Worm (Caenorhabditis elegans) whole organism, young adult: ENCODE measurements around the gene nlp-71.
A peak's percentile ranks its signal among the peaks of the same experiment; 100 is the strongest.

Experiments used
- B0261.1 ChIP-seq: sonication (generic microtip); optimal IDR thresholded peaks from 2 replicates; lab custom pipeline; 2016; ENCODE audit warnings: mild to moderate bottlenecking, missing genetic modification characterization, moderate library complexity, missing compliant biosample characterization
- C17E4.6 ChIP-seq: fragments of 200-800 bp; sonication (Bioruptor generic); IDR thresholded peaks from 2 replicates; pipeline ENCODE4 v1.3.6; 2022; ENCODE audit warnings: missing genetic modification reagents, missing genetic modification characterization, missing compliant biosample characterization
- D2030.7 ChIP-seq: fragments of 200-800 bp; sonication (Bioruptor generic); IDR thresholded peaks from 2 replicates; pipeline ENCODE4 v1.3.6; 2022; ENCODE audit warnings: missing genetic modification reagents, missing genetic modification characterization, missing compliant biosample characterization
- F22D6.2 ChIP-seq: sonication (generic microtip); optimal IDR thresholded peaks from 2 replicates; lab custom pipeline; 2016; ENCODE audit warnings: mild to moderate bottlenecking, missing genetic modification characterization, missing compliant biosample characterization
- F33H1.4 ChIP-seq: fragments of 200-800 bp; sonication (Bioruptor generic); IDR thresholded peaks from 2 replicates; pipeline ENCODE4 v1.3.6; 2022; ENCODE audit warnings: missing genetic modification reagents, missing genetic modification characterization, missing compliant biosample characterization
- F37B4.10 ChIP-seq: fragments of 200-800 bp; sonication (Bioruptor generic); IDR thresholded peaks from 2 replicates; pipeline ENCODE4 v1.3.6; 2022; ENCODE audit warnings: missing genetic modification characterization, missing compliant biosample characterization
- F49E8.2 ChIP-seq: sonication (generic microtip); optimal IDR thresholded peaks from 3 replicates; lab custom pipeline; 2017; ENCODE audit warnings: missing genetic modification characterization, mild to moderate bottlenecking, missing compliant biosample characterization, antibody characterized with exemption, moderate library complexity; ENCODE audit not compliant: insufficient read depth
- F52B5.7 ChIP-seq: sonication (generic microtip); optimal IDR thresholded peaks from 2 replicates; lab custom pipeline; 2016; ENCODE audit warnings: mild to moderate bottlenecking, missing genetic modification characterization, missing compliant biosample characterization
- F55B11.4 ChIP-seq: sonication (generic microtip); optimal IDR thresholded peaks from 2 replicates; lab custom pipeline; 2016; ENCODE audit warnings: missing compliant biosample characterization, missing genetic modification characterization, borderline replicate concordance; ENCODE audit not compliant: insufficient read depth
- Y56A3A.18 ChIP-seq: fragments of 200-800 bp; sonication (Bioruptor generic); IDR thresholded peaks from 2 replicates; pipeline ENCODE4 v1.3.6; 2022; ENCODE audit warnings: missing genetic modification reagents, missing genetic modification characterization, missing compliant biosample characterization
- Y79H2A.3 ChIP-seq: fragments of 200-800 bp; sonication (Bioruptor generic); conservative IDR thresholded peaks from 2 replicates; pipeline ENCODE4 v1.3.6; 2022; ENCODE audit warnings: missing genetic modification reagents, missing genetic modification characterization, missing compliant biosample characterization
- ZK185.1 ChIP-seq: sonication (generic microtip); optimal IDR thresholded peaks from 2 replicates; lab custom pipeline; 2016; ENCODE audit warnings: mild to moderate bottlenecking, missing genetic modification characterization, missing compliant biosample characterization; ENCODE audit not compliant: poor library complexity, severe bottlenecking
- aptf-2 ChIP-seq: fragments of 200-800 bp; sonication (Bioruptor generic); conservative IDR thresholded peaks from 2 replicates; pipeline ENCODE4 v1.3.6; 2022; ENCODE audit warnings: missing genetic modification reagents, missing genetic modification characterization, missing compliant biosample characterization
- attf-3 ChIP-seq: fragments of 200-800 bp; sonication (Bioruptor generic); conservative IDR thresholded peaks from 2 replicates; pipeline ENCODE4 v1.3.6; 2022; ENCODE audit warnings: missing genetic modification reagents, missing genetic modification characterization, missing compliant biosample characterization
- cebp-1 ChIP-seq, 2 experiments: fragments of 200-800 bp in 1 of 2; sonication (Bioruptor generic) in 1 of 2; sonication (generic microtip) in 1 of 2; IDR thresholded peaks in 1 of 2; optimal IDR thresholded peaks in 1 of 2; 2 replicates each; pipeline versions ENCODE4 v1.3.6 to Lab custom; 2017 to 2022; ENCODE audit warnings: missing compliant biosample characterization in 2 of 2, missing genetic modification characterization in 2 of 2, mild to moderate bottlenecking in 1 of 2, missing genetic modification reagents in 1 of 2, moderate library complexity in 1 of 2
- ceh-58 ChIP-seq: fragments of 200-800 bp; sonication (Bioruptor generic); IDR thresholded peaks from 2 replicates; pipeline ENCODE4 v1.3.6; 2022; ENCODE audit warnings: missing genetic modification characterization, missing compliant biosample characterization
- chd-7 ChIP-seq: sonication (generic microtip); optimal IDR thresholded peaks from 2 replicates; lab custom pipeline; 2016; ENCODE audit warnings: mild to moderate bottlenecking, missing genetic modification characterization, moderate library complexity, missing compliant biosample characterization
- dox-1 ChIP-seq: fragments of 200-800 bp; sonication (Bioruptor generic); IDR thresholded peaks from 2 replicates; pipeline ENCODE4 v1.3.6; 2022; ENCODE audit warnings: missing genetic modification reagents, missing genetic modification characterization, missing compliant biosample characterization
- dpl-1 ChIP-seq: fragments of 150-350 bp; optimal IDR thresholded peaks from 2 replicates; lab custom pipeline; 2014; ENCODE audit warnings: missing biosample characterization, missing genetic modification reagents, missing genetic modification characterization
- efl-1 ChIP-seq: fragments of 150-350 bp; optimal IDR thresholded peaks from 2 replicates; lab custom pipeline; 2014; ENCODE audit warnings: missing biosample characterization, missing genetic modification reagents, missing genetic modification characterization
- egrh-3 ChIP-seq: fragments of 200-800 bp; sonication (Bioruptor generic); IDR thresholded peaks from 2 replicates; pipeline ENCODE4 v1.3.6; 2022; ENCODE audit warnings: missing genetic modification reagents, missing genetic modification characterization, missing compliant biosample characterization
- ets-4 ChIP-seq: fragments of 200-800 bp; sonication (Bioruptor generic); optimal IDR thresholded peaks from 2 replicates; lab custom pipeline; 2018; ENCODE audit warnings: mild to moderate bottlenecking, missing genetic modification characterization, missing compliant biosample characterization
- hlh-26 ChIP-seq: fragments of 200-800 bp; sonication (Bioruptor generic); conservative IDR thresholded peaks from 2 replicates; pipeline ENCODE4 v1.3.6; 2022; ENCODE audit warnings: missing genetic modification reagents, missing genetic modification characterization, missing compliant biosample characterization
- hsf-1 ChIP-seq: fragments of 200-800 bp; sonication (Bioruptor generic); IDR thresholded peaks from 2 replicates; pipeline ENCODE4 v1.3.6; 2022; ENCODE audit warnings: missing genetic modification reagents, missing genetic modification characterization, missing compliant biosample characterization
- let-526 ChIP-seq: fragments of 200-800 bp; sonication (Bioruptor generic); IDR thresholded peaks from 2 replicates; pipeline ENCODE4 v1.3.6; 2022; ENCODE audit warnings: missing genetic modification reagents, missing genetic modification characterization, missing compliant biosample characterization
- let-607 ChIP-seq, 2 experiments: fragments of 200-800 bp in 1 of 2; sonication (Bioruptor generic) in 1 of 2; sonication (generic microtip) in 1 of 2; optimal IDR thresholded peaks; 2 replicates each; lab custom pipeline; 2016 to 2018; ENCODE audit warnings: mild to moderate bottlenecking in 2 of 2, missing compliant biosample characterization in 2 of 2, missing genetic modification characterization in 2 of 2, moderate library complexity in 2 of 2, missing genotype in 1 of 2
- lin-35 ChIP-seq, 3 experiments: fragments of 150-350 bp in 2 of 3; sonication (generic microtip) in 1 of 3; optimal IDR thresholded peaks; 2 replicates each; lab custom pipeline; 2014 to 2018; ENCODE audit warnings: missing biosample characterization in 3 of 3, missing genetic modification characterization in 3 of 3, missing genetic modification reagents in 3 of 3
- lin-40 ChIP-seq: sonication (generic microtip); optimal IDR thresholded peaks from 2 replicates; lab custom pipeline; 2016; ENCODE audit warnings: missing genetic modification characterization, mild to moderate bottlenecking, missing compliant biosample characterization, missing genotype, missing genetic modification reagents
- madf-8 ChIP-seq: fragments of 200-800 bp; sonication (Bioruptor generic); conservative IDR thresholded peaks from 2 replicates; pipeline ENCODE4 v1.3.6; 2022; ENCODE audit warnings: missing genetic modification reagents, missing genetic modification characterization, missing compliant biosample characterization
- mcd-1 ChIP-seq: fragments of 200-800 bp; sonication (Bioruptor generic); IDR thresholded peaks from 2 replicates; pipeline ENCODE4 v1.3.6; 2022; ENCODE audit warnings: missing genetic modification reagents, missing genetic modification characterization, missing compliant biosample characterization
- nfya-2 ChIP-seq: fragments of 200-800 bp; sonication (Bioruptor generic); IDR thresholded peaks from 2 replicates; pipeline ENCODE4 v1.3.6; 2022; ENCODE audit warnings: missing genetic modification reagents, missing genetic modification characterization, missing compliant biosample characterization
- nfyb-1 ChIP-seq: fragments of 200-800 bp; sonication (Bioruptor generic); IDR thresholded peaks from 2 replicates; pipeline ENCODE4 v1.3.6; 2022; ENCODE audit warnings: missing genetic modification reagents, missing genetic modification characterization, missing compliant biosample characterization
- nhr-80 ChIP-seq: sonication (generic microtip); optimal IDR thresholded peaks from 2 replicates; lab custom pipeline; 2016; ENCODE audit warnings: missing genetic modification characterization, missing compliant biosample characterization
- repo-1 ChIP-seq: sonication (generic microtip); optimal IDR thresholded peaks from 2 replicates; lab custom pipeline; 2017; ENCODE audit warnings: mild to moderate bottlenecking, missing genetic modification characterization, missing compliant biosample characterization
- sea-2 ChIP-seq: fragments of 200-800 bp; sonication (Bioruptor generic); IDR thresholded peaks from 2 replicates; pipeline ENCODE4 v1.3.6; 2022; ENCODE audit warnings: missing genetic modification characterization, missing compliant biosample characterization
- snpc-1.3 ChIP-seq: sonication (generic microtip); optimal IDR thresholded peaks from 2 replicates; lab custom pipeline; 2017; ENCODE audit warnings: missing genetic modification characterization, mild to moderate bottlenecking, missing compliant biosample characterization, antibody characterized with exemption, moderate library complexity, missing genotype, missing genetic modification reagents; ENCODE audit not compliant: insufficient read depth
- snpc-3.4 ChIP-seq: sonication (generic microtip); optimal IDR thresholded peaks from 2 replicates; lab custom pipeline; 2017; ENCODE audit warnings: missing genetic modification characterization, mild to moderate bottlenecking, missing compliant biosample characterization, antibody characterized with exemption, moderate library complexity, missing genotype, missing genetic modification reagents
- snpc-4 ChIP-seq, 5 experiments: fragments of 150-350 bp in 1 of 5; sonication (generic microtip) in 4 of 5; optimal IDR thresholded peaks; 2 replicates each; lab custom pipeline; 2014 to 2018; ENCODE audit warnings: missing genetic modification characterization in 5 of 5, missing biosample characterization in 3 of 5, antibody characterized with exemption in 2 of 5, mild to moderate bottlenecking in 2 of 5, missing compliant biosample characterization in 2 of 5, missing genotype in 2 of 5, moderate library complexity in 2 of 5, missing genetic modification reagents in 1 of 5
- tbp1 ChIP-seq: fragments of 200-800 bp; sonication (Bioruptor generic); optimal IDR thresholded peaks from 2 replicates; lab custom pipeline; 2018; ENCODE audit warnings: mild to moderate bottlenecking, missing genetic modification characterization, missing compliant biosample characterization
- tbx-9 ChIP-seq: sonication (generic microtip); optimal IDR thresholded peaks from 2 replicates; lab custom pipeline; 2016; ENCODE audit warnings: borderline replicate concordance, missing genetic modification characterization, inconsistent platforms, missing compliant biosample characterization
- xnd-1 ChIP-seq: sonication (generic microtip); optimal IDR thresholded peaks from 2 replicates; lab custom pipeline; 2016; ENCODE audit warnings: missing genotype, missing genetic modification reagents, missing genetic modification characterization, missing compliant biosample characterization
- ztf-22 ChIP-seq: fragments of 200-800 bp; sonication (Bioruptor generic); optimal IDR thresholded peaks from 2 replicates; lab custom pipeline; 2018; ENCODE audit warnings: mild to moderate bottlenecking, missing genetic modification characterization, moderate library complexity, missing compliant biosample characterization
- ztf-26 ChIP-seq: sonication (generic microtip); optimal IDR thresholded peaks from 2 replicates; lab custom pipeline; 2017; ENCODE audit warnings: missing genetic modification characterization, missing compliant biosample characterization
- ztf-28 ChIP-seq: fragments of 200-800 bp; sonication (Bioruptor generic); IDR thresholded peaks from 2 replicates; pipeline ENCODE4 v1.3.6; 2022; ENCODE audit warnings: missing genetic modification reagents, missing genetic modification characterization, missing compliant biosample characterization

Gene nlp-71

DNA sequence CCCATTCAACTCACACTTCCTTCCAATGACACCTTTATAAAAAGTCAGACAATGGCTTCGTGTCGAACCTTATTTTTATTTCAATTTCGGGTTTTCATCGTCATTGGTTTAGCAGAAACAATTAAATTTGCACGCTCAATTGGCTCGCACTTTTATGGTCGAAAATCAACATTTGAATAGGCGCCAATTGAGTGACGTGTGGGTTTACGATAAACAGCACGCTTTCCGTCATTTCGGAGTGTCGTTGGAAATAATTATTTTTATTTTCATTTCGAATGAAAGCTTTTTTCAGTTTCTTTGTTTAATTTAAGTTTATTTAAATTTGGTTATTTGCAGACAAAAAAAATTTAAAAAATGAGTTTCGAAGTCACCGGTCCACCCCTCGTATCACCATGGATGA lies 1.8 kb upstream of the nlp-71 start, which contains the start of gene exos-2:
exos-2 (plus strand) TSS at position 330 of the 400 bp plus-strand sequence.
- no peak for TF ChIP-seq Y79H2A.3 (GFP tag; lab: Robert Waterston, UW)
- no peak for TF ChIP-seq ztf-28
- no peak for TF ChIP-seq lin-40 (tag; lab: Kevin White, UChicago)
- TF ChIP-seq aptf-2 (GFP tag; lab: Robert Waterston, UW): no peak
- no peak for TF ChIP-seq nfya-2 (GFP tag; lab: Robert Waterston, UW)
- TF ChIP-seq nfyb-1: no peak
- TF ChIP-seq nhr-80 (tag; lab: Kevin White, UChicago): no peak
- TF ChIP-seq attf-3 (GFP tag; lab: Robert Waterston, UW): peak; percentile 97
- no peak for TF ChIP-seq egrh-3 (GFP tag; lab: Robert Waterston, UW)
- TF ChIP-seq F49E8.2: no peak
- no peak for TF ChIP-seq snpc-4 (GFP tag; optimal IDR thresholded peaks at IDR 0.05; lab: Kevin White, UChicago)
- peak in 3 of 4 experiments; percentile 60 to 71 (median 62) for TF ChIP-seq snpc-4 (tag; optimal IDR thresholded peaks at IDR 0.05; lab: Kevin White, UChicago)
- peak; percentile 12 for TF ChIP-seq tbp1
- no peak for TF ChIP-seq F22D6.2 (tag; lab: Kevin White, UChicago)
- TF ChIP-seq B0261.1 (tag; lab: Kevin White, UChicago): no peak
- no peak for TF ChIP-seq let-607 (tag; optimal IDR thresholded peaks at IDR 0.05; lab: Kevin White, UChicago)
- TF ChIP-seq F52B5.7 (tag; lab: Kevin White, UChicago): no peak
- no peak for TF ChIP-seq Y56A3A.18 (GFP tag; lab: Robert Waterston, UW)
- peak in 1 of 3 experiments; percentile 79 for TF ChIP-seq lin-35 (GFP tag; optimal IDR thresholded peaks at IDR 0.05; lab: Kevin White, UChicago)
- no peak for TF ChIP-seq sea-2
- TF ChIP-seq snpc-1.3 (tag; lab: Kevin White, UChicago): no peak
- peak; percentile 34; the same call in 1 of the 2 replicates for TF ChIP-seq F33H1.4
- TF ChIP-seq repo-1 (tag; lab: Kevin White, UChicago): no peak
- no peak for TF ChIP-seq dox-1 (GFP tag; lab: Robert Waterston, UW)
- no peak for TF ChIP-seq xnd-1
- no peak for TF ChIP-seq F55B11.4 (tag; lab: Kevin White, UChicago)
- peak; percentile 72 for TF ChIP-seq dpl-1 (GFP tag; lab: Kevin White, UChicago)
- TF ChIP-seq efl-1 (GFP tag; lab: Kevin White, UChicago): peak; percentile 75
- no peak for TF ChIP-seq ZK185.1

DNA sequence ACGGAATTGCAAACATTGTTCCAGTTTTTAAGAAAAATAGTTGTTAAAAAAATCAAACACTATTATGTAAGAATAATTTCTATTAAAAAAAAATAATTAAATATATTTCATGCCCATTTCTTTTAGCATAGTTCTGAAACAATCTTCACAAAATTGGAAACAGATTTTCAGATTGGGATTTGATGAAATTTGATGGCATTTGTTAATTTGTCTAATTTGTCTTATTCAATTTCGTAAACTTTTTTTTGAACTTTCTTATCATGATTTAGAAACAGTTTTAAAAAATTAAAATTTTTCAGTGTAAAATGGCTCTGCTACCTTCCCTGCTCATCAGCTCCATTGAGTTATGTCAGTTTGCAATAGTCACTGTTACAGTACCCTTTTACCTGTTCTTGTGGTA lies 8.5 kb downstream of the nlp-71 start, which contains the start of gene srv-13:
srv-13 (plus strand) TSS at position 301 of the 400 bp plus-strand sequence.
- no peak for TF ChIP-seq snpc-3.4 (tag; lab: Kevin White, UChicago)
- no peak for TF ChIP-seq hsf-1 (GFP tag; lab: Robert Waterston, UW)
- TF ChIP-seq mcd-1: no peak
- TF ChIP-seq C17E4.6 (GFP tag; lab: Robert Waterston, UW): no peak
- TF ChIP-seq ztf-22 (GFP tag; lab: Kevin White, UChicago): no peak
- TF ChIP-seq ztf-26 (tag; lab: Kevin White, UChicago): no peak
- no peak for TF ChIP-seq madf-8 (GFP tag; lab: Robert Waterston, UW)
- no peak for TF ChIP-seq aptf-2 (GFP tag; lab: Robert Waterston, UW)
- TF ChIP-seq hlh-26 (GFP tag; lab: Robert Waterston, UW): no peak
- no peak for TF ChIP-seq F55B11.4 (tag; lab: Kevin White, UChicago)
- TF ChIP-seq D2030.7: no peak
- TF ChIP-seq chd-7 (tag; lab: Kevin White, UChicago): no peak
- TF ChIP-seq F37B4.10 (GFP tag; lab: Robert Waterston, UW): no peak
- TF ChIP-seq F52B5.7 (tag; lab: Kevin White, UChicago): no peak
- TF ChIP-seq tbx-9 (tag; lab: Kevin White, UChicago): no peak
- TF ChIP-seq cebp-1 (GFP tag; IDR thresholded peaks at IDR 0.05; lab: Robert Waterston, UW): no peak
- no peak for TF ChIP-seq cebp-1 (tag; optimal IDR thresholded peaks at IDR 0.05; lab: Kevin White, UChicago)
- TF ChIP-seq ceh-58 (GFP tag; lab: Robert Waterston, UW): no peak
- no peak for TF ChIP-seq ets-4 (GFP tag; lab: Kevin White, UChicago)
- no peak for TF ChIP-seq let-526 (GFP tag; lab: Robert Waterston, UW)
